Worm (Caenorhabditis elegans): ENCODE results near the gene K09A9.8.
A peak's percentile ranks its signal among the peaks of the same experiment; 100 is the strongest.

The K09A9.8 gene

ce11 chrX:15606585-15607276, 9.8 kb upstream of the K09A9.8 start, which contains the start of gene rab-14:
Gene rab-14, minus strand, starts transcription at chrX:15606635.
- TF ChIP-seq snpc-4 (tag; optimal IDR thresholded peaks at IDR 0.05), result peak; percentile 29
- TF ChIP-seq egl-27 (tag; optimal IDR thresholded peaks at IDR 0.05), result peak; percentile 51
- peak; percentile 59 to 94 for TF ChIP-seq mdl-1 (tag; optimal IDR thresholded peaks at IDR 0.05)
- peak; percentile 41 for TF ChIP-seq mab-5 (tag; optimal IDR thresholded peaks at IDR 0.05)
- peak; percentile 59 for TF ChIP-seq fos-1 (tag; optimal IDR thresholded peaks at IDR 0.05)
- TF ChIP-seq dmd-4 (tag; optimal IDR thresholded peaks at IDR 0.05), result no peak
- peak; percentile 78 for TF ChIP-seq unc-55 (GFP tag; optimal IDR thresholded peaks at IDR 0.05)
- peak; percentile 70 for TF ChIP-seq nhr-21 (tag; optimal IDR thresholded peaks at IDR 0.05)
- peak; percentile 66 for TF ChIP-seq lin-13 (GFP tag; optimal IDR thresholded peaks at IDR 0.05)
- TF ChIP-seq zag-1 (tag; optimal IDR thresholded peaks at IDR 0.05), result peak; percentile 84
- peak; percentile 52 for TF ChIP-seq nhr-25 (tag; optimal IDR thresholded peaks at IDR 0.05)
- TF ChIP-seq C34F6.9 (tag; optimal IDR thresholded peaks at IDR 0.05), result peak; percentile 61
- TF ChIP-seq F13H6.1 (tag; optimal IDR thresholded peaks at IDR 0.05), result peak; percentile 80
- peak; percentile 70 for TF ChIP-seq Y55F3AM.14 (GFP tag; optimal IDR thresholded peaks at IDR 0.05)
- TF ChIP-seq nhr-10 (tag; optimal IDR thresholded peaks at IDR 0.05), result no peak
- peak; percentile 51 for TF ChIP-seq gmeb-1 (tag; optimal IDR thresholded peaks at IDR 0.05)
- peak; percentile 89 for TF ChIP-seq nhr-129 (tag; optimal IDR thresholded peaks at IDR 0.05)
- TF ChIP-seq skn-1 (tag; optimal IDR thresholded peaks at IDR 0.05), result no peak
- TF ChIP-seq aly-2 (tag; optimal IDR thresholded peaks at IDR 0.05), result no peak
- peak; percentile 51 for TF ChIP-seq sma-9 (GFP tag; optimal IDR thresholded peaks at IDR 0.05)
- TF ChIP-seq sma-9 (tag; optimal IDR thresholded peaks at IDR 0.05), result no peak
- peak; percentile 27 for TF ChIP-seq ceh-82 (tag; optimal IDR thresholded peaks at IDR 0.05)
- no peak for TF ChIP-seq nhr-12 (tag; optimal IDR thresholded peaks at IDR 0.05)
- TF ChIP-seq ztf-4 (tag; optimal IDR thresholded peaks at IDR 0.05), result peak; percentile 70
- peak; percentile 34 for TF ChIP-seq sma-3 (GFP tag; optimal IDR thresholded peaks at IDR 0.05)
- TF ChIP-seq unc-62 (GFP tag; optimal IDR thresholded peaks at IDR 0.05), result no peak
- no peak for TF ChIP-seq ama-1 (optimal IDR thresholded peaks at IDR 0.05)
- no peak for TF ChIP-seq nhr-11 (tag; optimal IDR thresholded peaks at IDR 0.05)
- no peak for TF ChIP-seq blmp-1 (tag; optimal IDR thresholded peaks at IDR 0.05; ENCODE audit: insufficient read depth)
- TF ChIP-seq sem-4 (tag; optimal IDR thresholded peaks at IDR 0.05), result peak; percentile 81
- no peak for TF ChIP-seq ztf-1 (GFP tag; conservative IDR thresholded peaks at IDR 0.05)
- no peak for TF ChIP-seq nhr-23 (tag; optimal IDR thresholded peaks at IDR 0.05)
- peak; percentile 24 to 81 for TF ChIP-seq lsy-2 (tag; optimal IDR thresholded peaks at IDR 0.05)
- peak; percentile 21 for TF ChIP-seq ceh-16 (tag; optimal IDR thresholded peaks at IDR 0.05)
- TF ChIP-seq lin-39 (tag; optimal IDR thresholded peaks at IDR 0.05), result no peak
- peak; percentile 76 for TF ChIP-seq crh-2 (tag; optimal IDR thresholded peaks at IDR 0.05)
- no peak for TF ChIP-seq alr-1 (tag; optimal IDR thresholded peaks at IDR 0.05)
- peak; percentile 66 for TF ChIP-seq lin-11 (tag; optimal IDR thresholded peaks at IDR 0.05)

ce11 chrX:15604236-15604635, 7.3 kb upstream of the K09A9.8 start:
- TF ChIP-seq sma-9 (GFP tag; optimal IDR thresholded peaks at IDR 0.05) (peak; percentile 0), sma-9 (tag; optimal IDR thresholded peaks at IDR 0.05) (no peak), unc-55 (GFP tag; optimal IDR thresholded peaks at IDR 0.05) (no peak)

DNA sequence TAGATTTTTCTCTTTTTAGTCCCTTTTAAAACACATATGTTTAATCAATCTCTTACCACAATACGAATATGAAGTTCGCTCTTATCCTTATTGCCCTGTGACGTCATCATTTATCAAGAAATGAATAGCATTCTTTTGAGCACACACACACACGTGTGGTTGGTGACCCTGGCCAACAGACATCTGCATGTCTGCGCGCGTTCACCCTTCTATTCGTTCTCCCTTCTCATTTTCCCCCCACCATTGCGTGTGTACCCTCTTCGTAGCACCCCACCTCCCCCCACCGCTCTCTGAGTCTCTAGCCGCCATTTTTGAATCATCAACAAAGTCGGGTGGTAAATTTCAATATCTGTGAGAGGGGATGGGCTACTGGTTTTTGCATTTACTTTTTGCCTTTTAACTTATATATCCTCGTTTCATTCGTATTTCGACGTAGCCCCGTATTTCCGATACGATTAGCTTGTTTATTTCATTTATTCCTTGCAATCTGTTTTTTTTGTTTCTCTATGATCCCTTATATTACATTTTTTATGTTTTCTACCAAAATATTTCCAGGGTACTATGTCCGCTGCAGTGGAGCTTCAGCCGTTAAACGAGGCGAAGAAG, 3.6 kb upstream of the K09A9.8 start, which contains the start of gene ent-2:
Gene ent-2 (plus strand): TSS at position 556 of the 606 bp plus-strand sequence.
- TF ChIP-seq nhr-12 (tag; optimal IDR thresholded peaks at IDR 0.05) (no peak), peb-1 (tag; optimal IDR thresholded peaks at IDR 0.05) (no peak), alr-1 (tag; optimal IDR thresholded peaks at IDR 0.05) (no peak), unc-55 (GFP tag; optimal IDR thresholded peaks at IDR 0.05) (peak; percentile 52), ceh-16 (tag; optimal IDR thresholded peaks at IDR 0.05) (no peak), lin-13 (GFP tag; optimal IDR thresholded peaks at IDR 0.05) (peak; percentile 32), nhr-23 (tag; optimal IDR thresholded peaks at IDR 0.05) (no peak), mdl-1 (tag; optimal IDR thresholded peaks at IDR 0.05) (peak in 1 of 2 experiments; percentile 46), crh-2 (tag; optimal IDR thresholded peaks at IDR 0.05) (peak; percentile 40), R02D3.7 (tag; optimal IDR thresholded peaks at IDR 0.05) (no peak), nhr-237 (tag; optimal IDR thresholded peaks at IDR 0.05) (no peak), ceh-82 (tag; optimal IDR thresholded peaks at IDR 0.05) (no peak), sma-9 (GFP tag; optimal IDR thresholded peaks at IDR 0.05) (peak; percentile 59), sma-9 (tag; optimal IDR thresholded peaks at IDR 0.05) (no peak), ztf-11 (tag; optimal IDR thresholded peaks at IDR 0.05) (no peak), nhr-10 (tag; optimal IDR thresholded peaks at IDR 0.05) (no peak), unc-62 (GFP tag; optimal IDR thresholded peaks at IDR 0.05) (no peak), ztf-1 (GFP tag; conservative IDR thresholded peaks at IDR 0.05) (no peak), nhr-25 (tag; optimal IDR thresholded peaks at IDR 0.05) (no peak), zag-1 (tag; optimal IDR thresholded peaks at IDR 0.05) (no peak), skn-1 (tag; optimal IDR thresholded peaks at IDR 0.05) (no peak), elt-3 (tag; optimal IDR thresholded peaks at IDR 0.05) (no peak), sma-3 (GFP tag; optimal IDR thresholded peaks at IDR 0.05) (no peak), unc-39 (tag; optimal IDR thresholded peaks at IDR 0.05) (no peak), nhr-21 (tag; optimal IDR thresholded peaks at IDR 0.05) (no peak), nhr-6 (tag; optimal IDR thresholded peaks at IDR 0.05) (no peak), ama-1 (optimal IDR thresholded peaks at IDR 0.05) (no peak), lin-11 (tag; optimal IDR thresholded peaks at IDR 0.05) (peak; percentile 67), snpc-4 (tag; optimal IDR thresholded peaks at IDR 0.05) (no peak), mab-5 (tag; optimal IDR thresholded peaks at IDR 0.05) (peak; percentile 5), sem-4 (tag; optimal IDR thresholded peaks at IDR 0.05) (peak; percentile 36), gmeb-1 (tag; optimal IDR thresholded peaks at IDR 0.05) (no peak), egl-27 (tag; optimal IDR thresholded peaks at IDR 0.05) (no peak), Y55F3AM.14 (GFP tag; optimal IDR thresholded peaks at IDR 0.05) (no peak)

Data from whole organism, L2 larva.